Fruit fly (Drosophila melanogaster): ENCODE measurements around the gene Rheb.

Gene Rheb

dm6 chr3R:5571756-5572155 is 3.0 kb downstream of the Rheb start:
- no peak for TF ChIP-seq vvl (GFP tag; IDR thresholded peaks at IDR 0.05)
- TF ChIP-seq Hey (tag; optimal IDR thresholded peaks at IDR 0.05), result peak; percentile 92
- peak; percentile 21; the same call in 1 of the 2 replicates for TF ChIP-seq GATAe (GFP tag; conservative IDR thresholded peaks at IDR 0.05)
- TF ChIP-seq sug (tag; optimal IDR thresholded peaks at IDR 0.05), result peak; percentile 97
- TF ChIP-seq CG34376 (GFP tag; optimal IDR thresholded peaks at IDR 0.05), result peak; percentile 9
- TF ChIP-seq dpn (GFP tag; optimal IDR thresholded peaks at IDR 0.05), result no peak
- TF ChIP-seq mirr (GFP tag; optimal IDR thresholded peaks at IDR 0.05), result peak; percentile 6
- peak; percentile 8 for TF ChIP-seq BtbVII (GFP tag; optimal IDR thresholded peaks at IDR 0.05)
- no peak for TF ChIP-seq wdn (GFP tag; IDR thresholded peaks at IDR 0.05)

- TF ChIP-seq NC2α (GFP tag; optimal IDR thresholded peaks at IDR 0.05) (no peak), CG10565 (GFP tag; optimal IDR thresholded peaks at IDR 0.05) (no peak), unc-4 (GFP tag; IDR thresholded peaks at IDR 0.05; ENCODE audit: partially characterized antibody) (no peak), Sox102F (GFP tag; optimal IDR thresholded peaks at IDR 0.05) (no peak), zfh1 (GFP tag; IDR thresholded peaks at IDR 0.05) (0 out of 3 replicates have a peak, but pooled peaks have one; percentile 14), Hr39 (optimal IDR thresholded peaks at IDR 0.05) (no peak), CG32532 (GFP tag; IDR thresholded peaks at IDR 0.05) (no peak), CG8478 (optimal IDR thresholded peaks at IDR 0.05) (peak; percentile 67), crc (GFP tag; optimal IDR thresholded peaks at IDR 0.05) (no peak), Opbp (GFP tag; IDR thresholded peaks at IDR 0.05; ENCODE audit: partially characterized antibody) (0 out of 3 replicates have a peak, but pooled peaks have one; percentile 16), Ets97D (GFP tag; optimal IDR thresholded peaks at IDR 0.05) (no peak), MBD-R2 (GFP tag; IDR thresholded peaks at IDR 0.05) (no peak), knrl (GFP tag; IDR thresholded peaks at IDR 0.05; ENCODE audit: partially characterized antibody) (0 out of 3 replicates have a peak, but pooled peaks have one; percentile 22), Pdp1 (GFP tag; optimal IDR thresholded peaks at IDR 0.05) (peak in 1 of 2 experiments; percentile 52), CG11456 (GFP tag; IDR thresholded peaks at IDR 0.05) (0 out of 3 replicates have a peak, but pooled peaks have one; percentile 31), CG14710 (tag; optimal IDR thresholded peaks at IDR 0.05) (no peak), kni (GFP tag; optimal IDR thresholded peaks at IDR 0.05) (peak; percentile 26), bsh (GFP tag; optimal IDR thresholded peaks at IDR 0.05) (peak in 1 of 2 experiments; percentile 22), Vsx1 (GFP tag; optimal IDR thresholded peaks at IDR 0.05) (no peak), CG32767 (GFP tag; IDR thresholded peaks at IDR 0.05) (no peak), Max (GFP tag; optimal IDR thresholded peaks at IDR 0.05) (no peak), wek (GFP tag; optimal IDR thresholded peaks at IDR 0.05) (no peak), Kr (GFP tag; optimal IDR thresholded peaks at IDR 0.05) (no peak), Med (GFP tag) (peak; percentile 36), CG10147 (GFP tag; optimal IDR thresholded peaks at IDR 0.05) (no peak)
Observed at dm6 chr3R:5572900-5573665, 4.4 kb downstream of the Rheb start.

- TF ChIP-seq chinmo (GFP tag; IDR thresholded peaks at IDR 0.05; ENCODE audit: partially characterized antibody), result 0 out of 4 replicates have a peak, but pooled peaks have one; percentile 42
- peak; percentile 88 for TF ChIP-seq Hey (tag; optimal IDR thresholded peaks at IDR 0.05)
- TF ChIP-seq CG18619 (GFP tag; optimal IDR thresholded peaks at IDR 0.05), result no peak
- TF ChIP-seq CG14050 (GFP tag; IDR thresholded peaks at IDR 0.05), result no peak
- peak; percentile 66 for TF ChIP-seq Med (GFP tag)
Observed at dm6 chr3R:5573883-5574282, 5.2 kb downstream of the Rheb start.
